Worm (Caenorhabditis elegans) whole organism, L2 larva: Measurements from ENCODE around the gene ZK1320.13.

Source experiments
- aly-2 ChIP-seq: fragments of 150-350 bp; optimal IDR thresholded peaks from 2 replicates; lab custom pipeline; 2014; ENCODE audit warnings: missing biosample characterization, missing genetic modification characterization
- ama-1 ChIP-seq: fragments of 150-350 bp; optimal IDR thresholded peaks from 2 replicates; lab custom pipeline; 2018; ENCODE audit warnings: inconsistent platforms
- egl-27 ChIP-seq: sonication (generic microtip); optimal IDR thresholded peaks from 3 replicates; lab custom pipeline; 2017; ENCODE audit warnings: missing biosample characterization, missing genetic modification reagents, missing genetic modification characterization
- mab-5 ChIP-seq: fragments of 150-350 bp; optimal IDR thresholded peaks from 2 replicates; lab custom pipeline; 2014; ENCODE audit warnings: missing biosample characterization, missing genetic modification characterization
- mdl-1 ChIP-seq, 2 experiments: fragments of 150-350 bp in 1 of 2; sonication (generic microtip) in 1 of 2; optimal IDR thresholded peaks; 2 replicates each; lab custom pipeline; 2017; ENCODE audit warnings: missing biosample characterization in 2 of 2, missing genetic modification characterization in 2 of 2
- nhr-11 ChIP-seq: fragments of 150-350 bp; optimal IDR thresholded peaks from 2 replicates; lab custom pipeline; 2014; ENCODE audit warnings: missing biosample characterization, missing genetic modification characterization
- nhr-25 ChIP-seq: fragments of 150-350 bp; sonication (generic microtip); optimal IDR thresholded peaks from 3 replicates; lab custom pipeline; 2014; ENCODE audit warnings: missing biosample characterization, missing genetic modification characterization
- peb-1 ChIP-seq: fragments of 150-350 bp; optimal IDR thresholded peaks from 2 replicates; lab custom pipeline; 2014; ENCODE audit warnings: missing biosample characterization, missing genetic modification characterization
- unc-55 ChIP-seq: fragments of 150-350 bp; sonication (generic microtip); optimal IDR thresholded peaks from 3 replicates; lab custom pipeline; 2014; ENCODE audit warnings: missing biosample characterization, missing genetic modification reagents, missing genetic modification characterization
- unc-62 ChIP-seq: fragments of 150-350 bp; optimal IDR thresholded peaks from 2 replicates; lab custom pipeline; 2014; ENCODE audit warnings: missing biosample characterization, missing genetic modification reagents, missing genetic modification characterization
- zag-1 ChIP-seq: fragments of 150-350 bp; optimal IDR thresholded peaks from 2 replicates; lab custom pipeline; 2014; ENCODE audit warnings: missing biosample characterization, missing genetic modification characterization

- no peak for TF ChIP-seq nhr-11
- TF ChIP-seq aly-2, result no peak
- TF ChIP-seq mdl-1 (tag; optimal IDR thresholded peaks at IDR 0.05; lab: Kevin White, UChicago), result no peak
- no peak for TF ChIP-seq ama-1
- no peak for TF ChIP-seq nhr-25 (tag; lab: Kevin White, UChicago)
- TF ChIP-seq peb-1 (tag; lab: Kevin White, UChicago), result no peak
- no peak for TF ChIP-seq unc-62 (GFP tag; lab: Kevin White, UChicago)
- TF ChIP-seq zag-1 (tag; lab: Kevin White, UChicago), result no peak
- TF ChIP-seq mab-5 (tag; lab: Kevin White, UChicago), result no peak
- TF ChIP-seq egl-27 (tag; lab: Kevin White, UChicago), result no peak
- no peak for TF ChIP-seq unc-55 (GFP tag; lab: Kevin White, UChicago)
Measured at ce11 chrII:9674678-9675077, 5.9 kb upstream of the ZK1320.13 start, which contains the start of gene arc-1.
